Worm (Caenorhabditis elegans) whole organism, late embryonic: Measurements from ENCODE around the gene ceeh-2.

Source experiments
- ceh-18 ChIP-seq: sonication (generic microtip); optimal IDR thresholded peaks from 2 replicates; lab custom pipeline; 2016; ENCODE audit warnings: missing genetic modification characterization, missing compliant biosample characterization
- hlh-30 ChIP-seq: sonication (generic microtip); optimal IDR thresholded peaks from 2 replicates; lab custom pipeline; 2017; ENCODE audit warnings: antibody characterized with exemption, missing genetic modification characterization, missing compliant biosample characterization; ENCODE audit not compliant: insufficient read depth
- pat-9 ChIP-seq: fragments of 200-800 bp; sonication (Bioruptor generic); optimal IDR thresholded peaks from 2 replicates; lab custom pipeline; 2018; ENCODE audit warnings: mild to moderate bottlenecking, missing genetic modification characterization, moderate library complexity, missing compliant biosample characterization

DNA sequence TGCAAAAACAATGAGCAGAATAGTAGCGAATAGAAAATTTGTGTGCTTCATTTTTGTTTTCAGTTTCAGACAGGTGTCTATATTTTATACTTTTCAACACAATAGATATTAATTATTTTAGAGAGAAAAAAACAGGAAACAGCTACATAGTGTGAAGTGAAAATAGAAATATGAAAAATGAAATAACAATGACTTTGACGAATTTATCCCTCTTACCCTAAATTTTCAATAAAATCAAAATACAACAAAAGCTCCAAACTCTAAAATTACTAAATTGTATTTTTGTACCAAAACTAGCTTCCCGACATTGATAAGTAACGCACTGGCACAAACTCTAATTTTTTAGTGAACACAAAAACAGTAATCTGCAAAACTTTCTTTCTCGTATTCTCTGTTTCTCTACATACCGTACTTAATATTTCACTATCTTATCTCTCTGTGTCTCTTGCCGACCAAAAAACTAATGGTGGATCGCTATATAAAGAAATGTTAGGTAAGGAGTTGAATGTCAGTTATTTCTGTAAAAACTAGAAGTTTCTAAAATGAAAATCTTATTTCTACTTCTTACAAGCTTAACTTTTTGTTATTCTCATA lies 37.6 kb upstream of the ceeh-2 start, which contains the start of the genes col-151 and ugt-1:
- TF ChIP-seq pat-9 (tag; lab: Kevin White, UChicago): no peak
- TF ChIP-seq hlh-30 (tag; lab: Kevin White, UChicago): no peak
- TF ChIP-seq ceh-18 (tag; lab: Kevin White, UChicago): no peak
